Worm (Caenorhabditis elegans): ENCODE measurements around the gene clec-61.

The clec-61 gene

DNA sequence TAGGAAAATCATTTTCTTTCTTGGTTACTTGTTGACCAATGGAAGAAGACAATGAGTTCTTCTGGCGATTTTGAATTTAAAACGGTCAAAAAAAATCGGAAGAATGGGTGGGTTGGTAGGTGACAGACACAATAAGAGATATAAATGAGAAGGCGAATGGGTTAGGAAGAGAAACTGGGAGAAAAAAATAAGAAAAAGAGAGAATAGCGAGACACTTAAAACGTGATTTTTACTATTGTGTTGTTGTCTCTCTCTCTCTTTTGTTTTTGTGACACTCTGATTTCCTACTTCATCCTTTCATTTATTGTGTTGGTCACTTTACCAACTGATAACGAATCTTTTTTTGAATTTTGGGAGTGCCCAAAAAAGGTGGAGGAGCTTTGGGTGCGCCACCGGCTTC is 26.0 kb upstream of the clec-61 start (continued):
- peak in 1 of 2 experiments; percentile 28 for TF ChIP-seq mdl-1 (tag; optimal IDR thresholded peaks at IDR 0.05)
- no peak for TF ChIP-seq mes-2 (tag; optimal IDR thresholded peaks at IDR 0.05; ENCODE audit: poor library complexity, severe bottlenecking)
- TF ChIP-seq egl-43 (GFP tag; IDR thresholded peaks at IDR 0.05): no peak
- no peak for TF ChIP-seq nhr-10 (tag; optimal IDR thresholded peaks at IDR 0.05)
- TF ChIP-seq nhr-28 (tag; optimal IDR thresholded peaks at IDR 0.05): peak; percentile 40
- TF ChIP-seq daf-16 (GFP tag; optimal IDR thresholded peaks at IDR 0.05): no peak
- no peak for TF ChIP-seq daf-16 (tag; optimal IDR thresholded peaks at IDR 0.05)
- no peak for TF ChIP-seq zip-11 (GFP tag; IDR thresholded peaks at IDR 0.05)
- no peak for TF ChIP-seq ces-1 (GFP tag; optimal IDR thresholded peaks at IDR 0.05)
- no peak for TF ChIP-seq zfp-3 (GFP tag; conservative IDR thresholded peaks at IDR 0.05)
- no peak for TF ChIP-seq ceh-82 (tag; optimal IDR thresholded peaks at IDR 0.05)

DNA sequence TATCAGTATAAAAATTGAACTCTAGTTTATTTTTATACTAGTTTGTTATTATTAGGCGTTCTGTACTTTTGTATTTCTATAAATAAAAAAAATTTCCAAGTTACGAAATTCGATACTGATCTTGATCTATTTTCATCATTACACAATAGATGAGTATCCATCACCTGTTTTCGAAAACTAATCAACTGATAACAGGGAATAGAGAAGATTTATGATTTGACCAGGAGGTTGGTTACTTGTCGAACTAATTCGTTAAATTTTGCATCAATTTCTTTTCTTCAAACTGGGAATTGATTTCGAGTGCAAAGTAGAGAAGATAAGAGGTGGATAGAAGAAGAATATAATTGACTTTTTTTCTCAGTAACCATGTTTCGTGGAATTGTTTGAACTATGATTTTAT is 25.1 kb upstream of the clec-61 start:
- no peak for TF ChIP-seq nhr-77 (tag; optimal IDR thresholded peaks at IDR 0.05)
- TF ChIP-seq arid-1 (GFP tag; conservative IDR thresholded peaks at IDR 0.05): no peak
- TF ChIP-seq vab-7 (GFP tag; IDR thresholded peaks at IDR 0.05): no peak
- TF ChIP-seq spr-3 (GFP tag; optimal IDR thresholded peaks at IDR 0.05): no peak
- TF ChIP-seq sdz-12 (GFP tag; optimal IDR thresholded peaks at IDR 0.05): no peak
- TF ChIP-seq ceh-28 (tag; optimal IDR thresholded peaks at IDR 0.05): no peak
- TF ChIP-seq ceh-32 (tag; optimal IDR thresholded peaks at IDR 0.05; ENCODE audit: poor library complexity): no peak
- no peak for TF ChIP-seq pha-4 (GFP tag; IDR thresholded peaks at IDR 0.05)
- TF ChIP-seq pha-4 (tag; optimal IDR thresholded peaks at IDR 0.05): no peak
- TF ChIP-seq daf-12 (tag; optimal IDR thresholded peaks at IDR 0.05): no peak
- TF ChIP-seq madf-5 (GFP tag; IDR thresholded peaks at IDR 0.05): no peak
- peak; percentile 91 for TF ChIP-seq aha-1 (tag)
- TF ChIP-seq nhr-28 (tag; optimal IDR thresholded peaks at IDR 0.05): peak; percentile 50
- no peak for TF ChIP-seq daf-16 (GFP tag; optimal IDR thresholded peaks at IDR 0.05)
- TF ChIP-seq daf-16 (tag; optimal IDR thresholded peaks at IDR 0.05): no peak
- TF ChIP-seq ctbp-1 (GFP tag; IDR thresholded peaks at IDR 0.05): no peak
- no peak for TF ChIP-seq snpc-4 (tag; optimal IDR thresholded peaks at IDR 0.05)
- TF ChIP-seq ama-1 (optimal IDR thresholded peaks at IDR 0.05): no peak
- TF ChIP-seq ceh-82 (tag; optimal IDR thresholded peaks at IDR 0.05): no peak
- TF ChIP-seq mes-2 (tag; optimal IDR thresholded peaks at IDR 0.05; ENCODE audit: poor library complexity, severe bottlenecking): no peak
- TF ChIP-seq Y105C5A.15 (GFP tag; IDR thresholded peaks at IDR 0.05): no peak
- TF ChIP-seq fos-1 (tag; optimal IDR thresholded peaks at IDR 0.05): no peak
- peak; percentile 15; the same call in 1 of the 2 replicates for TF ChIP-seq dmd-6 (GFP tag; IDR thresholded peaks at IDR 0.05)
- no peak for TF ChIP-seq hif-1 (tag; optimal IDR thresholded peaks at IDR 0.05)
- no peak for TF ChIP-seq nhr-102 (tag; optimal IDR thresholded peaks at IDR 0.05)
- peak; percentile 38 for TF ChIP-seq hlh-30 (tag; optimal IDR thresholded peaks at IDR 0.05; ENCODE audit: insufficient read depth)
- TF ChIP-seq lin-13 (GFP tag; optimal IDR thresholded peaks at IDR 0.05): no peak
- no peak for TF ChIP-seq ceh-44 (GFP tag; IDR thresholded peaks at IDR 0.05)
- no peak for TF ChIP-seq lin-1 (GFP tag; IDR thresholded peaks at IDR 0.05)
- TF ChIP-seq lim-7 (GFP tag; IDR thresholded peaks at IDR 0.05): no peak

DNA sequence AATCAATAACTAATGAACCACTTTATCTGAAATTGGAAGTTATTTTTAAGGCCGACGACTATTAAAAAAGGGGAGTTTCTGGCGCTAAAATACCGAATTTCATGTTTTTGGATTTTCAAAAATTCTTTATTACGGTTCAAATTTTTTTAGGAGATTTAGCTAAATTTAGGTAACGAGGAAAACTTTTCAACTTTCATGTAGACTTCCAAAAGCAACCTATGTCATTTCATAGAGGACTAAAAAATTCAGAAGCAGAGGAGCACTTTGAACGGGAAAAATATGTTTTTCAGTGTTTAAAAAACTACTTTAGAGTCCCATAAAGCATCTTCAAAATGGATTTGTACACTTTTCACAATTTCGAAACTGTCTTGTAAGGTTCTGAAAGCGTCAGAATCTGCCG is 23.0 kb upstream of the clec-61 start:
- peak in 1 of 2 experiments; percentile 94 for TF ChIP-seq unc-62 (GFP tag; optimal IDR thresholded peaks at IDR 0.05 in 1 of 2)
- no peak for TF ChIP-seq unc-62 (tag; optimal IDR thresholded peaks at IDR 0.05)
- TF ChIP-seq ama-1 (optimal IDR thresholded peaks at IDR 0.05): peak; percentile 35
- no peak for TF ChIP-seq snpc-1.2 (GFP tag; IDR thresholded peaks at IDR 0.05)

Measured in whole organism, L4 larva.